Worm (Caenorhabditis elegans) whole organism, early embryonic: Measurements from ENCODE around the gene F53B1.3.
"Not testable (repeated sequence)": the region's sequence is repeated elsewhere in the genome, so short reads cannot be mapped to it uniquely, and the experiment has no call there.

ENCODE experiments used
- ama-1 ChIP-seq: fragments of 150-350 bp; optimal IDR thresholded peaks from 2 replicates; lab custom pipeline; 2014
- ceh-13 ChIP-seq: fragments of 200-800 bp; sonication (Bioruptor generic); optimal IDR thresholded peaks from 2 replicates; lab custom pipeline; 2018; ENCODE audit warnings: mild to moderate bottlenecking, missing genetic modification characterization, missing compliant biosample characterization
- hmg-4 ChIP-seq: fragments of 200-800 bp; sonication (Bioruptor generic); optimal IDR thresholded peaks from 2 replicates; lab custom pipeline; 2018; ENCODE audit warnings: mild to moderate bottlenecking, missing genetic modification characterization, missing compliant biosample characterization
- scrt-1 ChIP-seq: fragments of 200-800 bp; sonication (Bioruptor generic); IDR thresholded peaks from 2 replicates; pipeline ENCODE4 v1.3.6; 2022; ENCODE audit warnings: missing genetic modification characterization, missing compliant biosample characterization

DNA sequence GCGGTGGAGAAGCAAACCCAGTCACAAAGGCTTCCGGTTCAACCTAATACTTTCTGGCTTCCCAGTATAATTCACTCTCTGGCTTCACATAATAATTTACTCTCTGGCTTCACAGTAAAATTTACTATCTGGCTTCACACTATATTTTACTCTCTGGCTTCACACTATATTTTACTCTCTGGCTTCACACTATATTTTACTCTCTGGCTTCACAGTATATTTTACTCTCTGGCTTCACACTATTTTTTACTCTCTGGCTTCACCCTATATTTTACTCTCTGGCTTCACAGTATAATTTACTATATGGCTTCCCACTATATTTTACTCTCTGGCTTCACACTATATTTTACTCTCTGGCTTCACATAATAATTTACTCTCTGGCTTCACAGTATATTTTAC lies 48.5 kb upstream of the F53B1.3 start:
- not testable (repeated sequence) for TF ChIP-seq ama-1 (lab: Kevin White, UChicago); hmg-4 (GFP tag; lab: Kevin White, UChicago); ceh-13 (GFP tag; lab: Kevin White, UChicago); scrt-1
